Fruit fly (Drosophila melanogaster) whole organism, embryonic: Measurements from ENCODE around the gene mRpL30.

Experiments used
- Adf1 ChIP-seq: fragments of 200-800 bp; sonication (Bioruptor generic); IDR thresholded peaks from 2 replicates; pipeline ENCODE4 v1.3.6; 2022; ENCODE audit warnings: missing biosample characterization, missing genetic modification characterization
- BEAF-32 ChIP-seq: fragments of 200-800 bp; sonication (Bioruptor generic); optimal IDR thresholded peaks from 3 replicates; lab custom pipeline; 2017; ENCODE audit warnings: missing biosample characterization, missing genetic modification characterization, mild to moderate bottlenecking, moderate library complexity, missing genetic modification reagents
- CG10267 ChIP-seq: fragments of 200-800 bp; sonication (Bioruptor generic); optimal IDR thresholded peaks from 2 replicates; lab custom pipeline; 2018; ENCODE audit warnings: missing biosample characterization, mild to moderate bottlenecking, missing genetic modification characterization, moderate library complexity
- CG13287 ChIP-seq: fragments of 200-800 bp; sonication (Bioruptor generic); IDR thresholded peaks from 2 replicates; pipeline ENCODE4 v1.3.6; 2022; ENCODE audit warnings: missing biosample characterization, missing genetic modification characterization; ENCODE audit not compliant: partially characterized antibody
- CG14860 ChIP-seq: fragments of 200-800 bp; sonication (Bioruptor generic); IDR thresholded peaks from 3 replicates; pipeline ENCODE4 v1.3.6; 2022; ENCODE audit warnings: missing biosample characterization, missing genetic modification characterization; ENCODE audit not compliant: partially characterized antibody
- CG2712 ChIP-seq: fragments of 200-800 bp; optimal IDR thresholded peaks from 3 replicates; lab custom pipeline; 2019; ENCODE audit warnings: missing biosample characterization, mild to moderate bottlenecking, missing genetic modification characterization, moderate library complexity
- CG3281 ChIP-seq: fragments of 200-800 bp; sonication (Bioruptor generic); optimal IDR thresholded peaks from 3 replicates; lab custom pipeline; 2017; ENCODE audit warnings: missing biosample characterization, mild to moderate bottlenecking, missing genetic modification characterization
- CG34224 ChIP-seq: fragments of 200-800 bp; sonication (Bioruptor generic); IDR thresholded peaks from 3 replicates; pipeline ENCODE4 v1.3.6; 2022; ENCODE audit warnings: missing biosample characterization, missing genetic modification characterization; ENCODE audit not compliant: partially characterized antibody
- CG5180 ChIP-seq: fragments of 200-800 bp; sonication (Bioruptor generic); optimal IDR thresholded peaks from 3 replicates; lab custom pipeline; 2017; ENCODE audit warnings: missing biosample characterization, missing genetic modification characterization, mild to moderate bottlenecking, moderate library complexity, missing genetic modification reagents
- CG6813 ChIP-seq: fragments of 200-800 bp; sonication (Bioruptor generic); optimal IDR thresholded peaks from 2 replicates; lab custom pipeline; 2017; ENCODE audit warnings: missing biosample characterization, missing genetic modification characterization, mild to moderate bottlenecking, moderate library complexity, missing genetic modification reagents
- CG7357 ChIP-seq: fragments of 200-800 bp; sonication (Bioruptor generic); IDR thresholded peaks from 3 replicates; pipeline ENCODE4 v1.3.6; 2022; ENCODE audit warnings: missing biosample characterization, missing genetic modification characterization
- CG7963 ChIP-seq: fragments of 200-800 bp; sonication (Bioruptor generic); IDR thresholded peaks from 3 replicates; pipeline ENCODE4 v1.3.6; 2022; ENCODE audit warnings: missing biosample characterization, missing genetic modification characterization; ENCODE audit not compliant: partially characterized antibody
- CG8281 ChIP-seq: fragments of 200-800 bp; sonication (Bioruptor generic); optimal IDR thresholded peaks from 2 replicates; lab custom pipeline; 2018; ENCODE audit warnings: missing biosample characterization, mild to moderate bottlenecking, missing genetic modification characterization, moderate library complexity
- CrebB ChIP-seq: fragments of 200-800 bp; sonication (Bioruptor generic); optimal IDR thresholded peaks from 3 replicates; lab custom pipeline; 2018; ENCODE audit warnings: missing biosample characterization, mild to moderate bottlenecking, missing genetic modification characterization
- Dll ChIP-seq: fragments of 200-800 bp; sonication (Bioruptor generic); IDR thresholded peaks from 4 replicates; pipeline ENCODE4 v1.3.6; 2022; ENCODE audit warnings: missing biosample characterization, missing genetic modification characterization; ENCODE audit not compliant: partially characterized antibody
- Doc3 ChIP-seq: fragments of 200-800 bp; sonication (Bioruptor generic); IDR thresholded peaks from 3 replicates; pipeline ENCODE4 v1.3.6; 2022; ENCODE audit warnings: missing biosample characterization, missing genetic modification characterization; ENCODE audit not compliant: partially characterized antibody
- Dref ChIP-seq: fragments of 200-800 bp; sonication (Bioruptor generic); IDR thresholded peaks from 2 replicates; pipeline ENCODE4 v1.3.6; 2022; ENCODE audit warnings: missing biosample characterization, missing genetic modification characterization
- E2f2 ChIP-seq: fragments of 200-800 bp; sonication (Bioruptor generic); IDR thresholded peaks from 2 replicates; pipeline ENCODE4 v1.3.6; 2022; ENCODE audit warnings: missing biosample characterization, missing genetic modification characterization
- GATAe ChIP-seq: fragments of 200-800 bp; sonication (Bioruptor generic); conservative IDR thresholded peaks from 2 replicates; pipeline ENCODE4 v1.3.6; 2022; ENCODE audit warnings: missing biosample characterization, missing genetic modification characterization
- HLH4C ChIP-seq: fragments of 200-800 bp; sonication (Bioruptor generic); IDR thresholded peaks from 3 replicates; pipeline ENCODE4 v1.3.6; 2022; ENCODE audit warnings: missing biosample characterization, missing genetic modification characterization; ENCODE audit not compliant: partially characterized antibody
- Med ChIP-seq: fragments of 200-800 bp; sonication (Bioruptor generic); peaks from one replicate; lab custom pipeline; 2016; ENCODE audit warnings: missing biosample characterization, missing genetic modification characterization, mild to moderate bottlenecking, inconsistent platforms, moderate library complexity
- Nf-YC ChIP-seq: fragments of 200-800 bp; optimal IDR thresholded peaks from 3 replicates; lab custom pipeline; 2019; ENCODE audit warnings: missing biosample characterization, mild to moderate bottlenecking, missing genetic modification characterization, moderate library complexity
- Ptx1 ChIP-seq: fragments of 200-800 bp; sonication (Bioruptor generic); IDR thresholded peaks from 2 replicates; pipeline ENCODE4 v1.3.6; 2022; ENCODE audit warnings: missing biosample characterization, missing genetic modification characterization
- Scr ChIP-seq: fragments of 200-800 bp; sonication (Bioruptor generic); IDR thresholded peaks from 2 replicates; pipeline ENCODE4 v1.3.6; 2022; ENCODE audit warnings: missing biosample characterization, missing genetic modification characterization; ENCODE audit not compliant: partially characterized antibody
- Sin3A ChIP-seq: fragments of >200 bp; optimal IDR thresholded peaks from 2 replicates; lab custom pipeline; 2018
- Xbp1 ChIP-seq: fragments of 200-800 bp; sonication (Bioruptor generic); optimal IDR thresholded peaks from 3 replicates; lab custom pipeline; 2016; ENCODE audit warnings: missing biosample characterization, mild to moderate bottlenecking, missing genetic modification characterization
- YL-1 ChIP-seq: fragments of 200-800 bp; sonication (Bioruptor generic); optimal IDR thresholded peaks from 3 replicates; lab custom pipeline; 2017; ENCODE audit warnings: missing biosample characterization, mild to moderate bottlenecking, missing genetic modification characterization
- al ChIP-seq: fragments of 200-800 bp; sonication (Bioruptor generic); IDR thresholded peaks from 2 replicates; pipeline ENCODE4 v1.3.6; 2022; ENCODE audit warnings: missing biosample characterization, missing genetic modification characterization
- bbx ChIP-seq: fragments of 200-800 bp; sonication (Bioruptor generic); IDR thresholded peaks from 2 replicates; pipeline ENCODE4 v1.3.6; 2022; ENCODE audit warnings: missing biosample characterization, missing genetic modification characterization; ENCODE audit not compliant: partially characterized antibody
- hb ChIP-seq: fragments of 200-800 bp; sonication (Bioruptor generic); IDR thresholded peaks from 3 replicates; pipeline ENCODE4 v1.3.6; 2022; ENCODE audit warnings: missing biosample characterization, missing genetic modification characterization; ENCODE audit not compliant: partially characterized antibody
- hbn ChIP-seq: fragments of 200-800 bp; sonication (Bioruptor generic); IDR thresholded peaks from 2 replicates; pipeline ENCODE4 v1.3.6; 2022; ENCODE audit warnings: missing biosample characterization, missing genetic modification characterization; ENCODE audit not compliant: partially characterized antibody
- inv ChIP-seq: fragments of 200-800 bp; sonication (Bioruptor generic); IDR thresholded peaks from 2 replicates; pipeline ENCODE4 v1.3.6; 2022; ENCODE audit warnings: missing biosample characterization, missing genetic modification characterization; ENCODE audit not compliant: partially characterized antibody
- kni ChIP-seq: fragments of 200-800 bp; sonication (Bioruptor generic); optimal IDR thresholded peaks from 3 replicates; lab custom pipeline; 2017; ENCODE audit warnings: mild to moderate bottlenecking, missing biosample characterization, missing genetic modification reagents, missing genetic modification characterization
- knrl ChIP-seq: fragments of 200-800 bp; sonication (Bioruptor generic); IDR thresholded peaks from 3 replicates; pipeline ENCODE4 v1.3.6; 2022; ENCODE audit warnings: missing biosample characterization, missing genetic modification characterization; ENCODE audit not compliant: partially characterized antibody
- luna ChIP-seq: fragments of 200-800 bp; sonication (Bioruptor generic); optimal IDR thresholded peaks from 2 replicates; lab custom pipeline; 2016; ENCODE audit warnings: missing biosample characterization, missing genetic modification characterization
- mld ChIP-seq: fragments of 200-800 bp; sonication (Bioruptor generic); IDR thresholded peaks from 3 replicates; pipeline ENCODE4 v1.3.6; 2022; ENCODE audit warnings: missing biosample characterization, missing genetic modification characterization; ENCODE audit not compliant: partially characterized antibody
- nerfin-1 ChIP-seq: fragments of 200-800 bp; sonication (Bioruptor generic); optimal IDR thresholded peaks from 3 replicates; lab custom pipeline; 2019; ENCODE audit warnings: missing biosample characterization, mild to moderate bottlenecking, missing genetic modification characterization, moderate library complexity
- pan ChIP-seq, 4 experiments: fragments of >200 bp in 3 of 4; fragments of 200-800 bp in 1 of 4; sonication (Bioruptor generic) in 1 of 4; optimal IDR thresholded peaks in 3 of 4; IDR thresholded peaks in 1 of 4; 2 replicates each; pipeline versions ENCODE4 v1.3.6 to Lab custom; 2017 to 2022; ENCODE audit warnings: missing biosample characterization in 2 of 4, missing genetic modification characterization in 2 of 4, mixed read lengths in 1 of 4
- pzg ChIP-seq: fragments of 200-800 bp; sonication (Bioruptor generic); optimal IDR thresholded peaks from 3 replicates; lab custom pipeline; 2018; ENCODE audit warnings: missing biosample characterization, mild to moderate bottlenecking, missing genetic modification characterization, moderate library complexity
- schlank ChIP-seq: fragments of 200-800 bp; sonication (Bioruptor generic); optimal IDR thresholded peaks from 2 replicates; lab custom pipeline; 2018; ENCODE audit warnings: missing biosample characterization, mild to moderate bottlenecking, missing genetic modification characterization
- slou ChIP-seq: fragments of 200-800 bp; sonication (Bioruptor generic); optimal IDR thresholded peaks from 3 replicates; lab custom pipeline; 2016; ENCODE audit warnings: missing biosample characterization, missing genetic modification characterization
- sna ChIP-seq: fragments of 200-800 bp; sonication (Bioruptor generic); IDR thresholded peaks from 2 replicates; pipeline ENCODE4 v1.3.6; 2022; ENCODE audit warnings: missing biosample characterization, missing genetic modification characterization; ENCODE audit not compliant: partially characterized antibody
- sqz ChIP-seq: fragments of 200-800 bp; sonication (Bioruptor generic); optimal IDR thresholded peaks from 3 replicates; lab custom pipeline; 2018; ENCODE audit warnings: missing biosample characterization, mild to moderate bottlenecking, missing genetic modification characterization
- stwl ChIP-seq: fragments of 200-800 bp; sonication (Bioruptor generic); optimal IDR thresholded peaks from 3 replicates; lab custom pipeline; 2018; ENCODE audit warnings: missing biosample characterization, mild to moderate bottlenecking, missing genetic modification characterization, moderate library complexity
- vnd ChIP-seq: fragments of 200-800 bp; sonication (Bioruptor generic); IDR thresholded peaks from 3 replicates; pipeline ENCODE4 v1.3.6; 2022; ENCODE audit warnings: missing biosample characterization, missing genetic modification characterization; ENCODE audit not compliant: partially characterized antibody

Gene mRpL30

dm6 chrX:4630836-4631235, 16.8 kb upstream of the mRpL30 start, which contains the start of gene Alms1b:
Alms1b (minus strand) TSS chrX:4630936.
- TF ChIP-seq kni (GFP tag; lab: Kevin White, UChicago), result no peak
- TF ChIP-seq CG8281 (tag; lab: Kevin White, UChicago), result no peak
- TF ChIP-seq Sin3A (lab: Kevin White, UChicago), result no peak
- TF ChIP-seq GATAe (GFP tag; lab: Robert Waterston, UW), result no peak
- no peak for TF ChIP-seq sqz (GFP tag; lab: Kevin White, UChicago)
- TF ChIP-seq CG7963 (GFP tag; lab: Robert Waterston, UW), result no peak
- TF ChIP-seq CG6813, result no peak

- TF ChIP-seq CG13287 (GFP tag; lab: Robert Waterston, UW), result peak; percentile 88
- TF ChIP-seq HLH4C (GFP tag; lab: Robert Waterston, UW), result peak; percentile 100
- no peak for TF ChIP-seq pan (optimal IDR thresholded peaks at IDR 0.05; lab: Kevin White, UChicago)
- no peak for TF ChIP-seq pan (GFP tag; optimal IDR thresholded peaks at IDR 0.05 in 1 of 2, IDR thresholded peaks at IDR 0.05 in 1 of 2)
- TF ChIP-seq Med (GFP tag; lab: Kevin White, UChicago), result peak; percentile 23
- TF ChIP-seq mld, result peak; percentile 90
- peak; percentile 94 for TF ChIP-seq hb (GFP tag; lab: Robert Waterston, UW)
- peak; percentile 71 for TF ChIP-seq Dref
- no peak for TF ChIP-seq nerfin-1 (tag; lab: Kevin White, UChicago)
- peak; percentile 85 for TF ChIP-seq Dll
- peak; percentile 95 for TF ChIP-seq CG34224 (GFP tag; lab: Robert Waterston, UW)
- TF ChIP-seq CG2712, result peak; percentile 25
- peak; percentile 11 for TF ChIP-seq YL-1 (GFP tag; lab: Kevin White, UChicago)
- no peak for TF ChIP-seq Xbp1 (GFP tag; lab: Kevin White, UChicago)
- TF ChIP-seq bbx (GFP tag; lab: Robert Waterston, UW), result peak; percentile 94
- TF ChIP-seq Doc3, result peak; percentile 71; the same call in 2 of the 3 replicates
- TF ChIP-seq Nf-YC (tag; lab: Kevin White, UChicago), result peak; percentile 33
- no peak for TF ChIP-seq CG7357
- peak; percentile 88 for TF ChIP-seq vnd (GFP tag; lab: Robert Waterston, UW)
- TF ChIP-seq E2f2 (GFP tag; lab: Robert Waterston, UW), result peak; percentile 76
- peak; percentile 84 for TF ChIP-seq Scr
- TF ChIP-seq inv (GFP tag; lab: Robert Waterston, UW), result peak; percentile 60
- no peak for TF ChIP-seq schlank
- TF ChIP-seq CG5180 (GFP tag; lab: Kevin White, UChicago), result no peak
- TF ChIP-seq hbn (GFP tag; lab: Robert Waterston, UW), result peak; percentile 66
- peak; percentile 60 for TF ChIP-seq stwl (tag; lab: Kevin White, UChicago)
- TF ChIP-seq CG14860 (GFP tag; lab: Robert Waterston, UW), result peak; percentile 93
- peak; percentile 53 for TF ChIP-seq BEAF-32 (GFP tag; lab: Kevin White, UChicago)
- TF ChIP-seq luna (GFP tag; lab: Kevin White, UChicago), result no peak
- no peak for TF ChIP-seq al (GFP tag; lab: Robert Waterston, UW)
- no peak for TF ChIP-seq Adf1 (GFP tag; lab: Robert Waterston, UW)
- TF ChIP-seq CG6813, result no peak
- TF ChIP-seq CrebB (tag; lab: Kevin White, UChicago), result no peak
- TF ChIP-seq CG10267, result peak; percentile 90
- TF ChIP-seq knrl (GFP tag; lab: Robert Waterston, UW), result peak; percentile 51; the same call in 1 of the 3 replicates
- no peak for TF ChIP-seq Ptx1
- TF ChIP-seq CG3281 (GFP tag; lab: Kevin White, UChicago), result no peak
- no peak for TF ChIP-seq slou (GFP tag; lab: Kevin White, UChicago)
- peak; percentile 15 for TF ChIP-seq pzg (GFP tag; lab: Kevin White, UChicago)
- TF ChIP-seq sna (GFP tag; lab: Robert Waterston, UW), result peak; percentile 82
Observed at dm6 chrX:4635856-4636486, 11.7 kb upstream of the mRpL30 start, which contains the start of the genes Alms1a and pon. Alms1a (minus strand) TSS chrX:4636004. pon (plus strand) TSS chrX:4636318.
